Worm (Caenorhabditis elegans) whole organism, young adult: ENCODE results near the gene sdc-2.

ENCODE experiments used
- B0336.3 ChIP-seq: fragments of 200-800 bp; sonication (Bioruptor generic); IDR thresholded peaks from 2 replicates; pipeline ENCODE4 v1.3.6; 2022; ENCODE audit warnings: missing genetic modification characterization, missing compliant biosample characterization
- atf-7 ChIP-seq: sonication (generic microtip); optimal IDR thresholded peaks from 2 replicates; lab custom pipeline; 2017; ENCODE audit warnings: mild to moderate bottlenecking, missing genetic modification characterization, missing compliant biosample characterization
- attf-6 ChIP-seq: fragments of 200-800 bp; sonication (Bioruptor generic); IDR thresholded peaks from 2 replicates; pipeline ENCODE4 v1.3.6; 2022; ENCODE audit warnings: missing genetic modification reagents, missing genetic modification characterization, missing compliant biosample characterization
- dox-1 ChIP-seq: fragments of 200-800 bp; sonication (Bioruptor generic); IDR thresholded peaks from 2 replicates; pipeline ENCODE4 v1.3.6; 2022; ENCODE audit warnings: missing genetic modification reagents, missing genetic modification characterization, missing compliant biosample characterization
- dpl-1 ChIP-seq: fragments of 150-350 bp; optimal IDR thresholded peaks from 2 replicates; lab custom pipeline; 2014; ENCODE audit warnings: missing biosample characterization, missing genetic modification reagents, missing genetic modification characterization
- sea-2 ChIP-seq: fragments of 200-800 bp; sonication (Bioruptor generic); IDR thresholded peaks from 2 replicates; pipeline ENCODE4 v1.3.6; 2022; ENCODE audit warnings: missing genetic modification characterization, missing compliant biosample characterization

- TF ChIP-seq dpl-1, result no peak
- no peak for TF ChIP-seq sea-2 (GFP tag; lab: Robert Waterston, UW)
- TF ChIP-seq atf-7 (tag; lab: Kevin White, UChicago), result no peak
- TF ChIP-seq attf-6 (GFP tag; lab: Robert Waterston, UW), result no peak
- no peak for TF ChIP-seq dox-1 (GFP tag; lab: Robert Waterston, UW)
- no peak for TF ChIP-seq B0336.3 (GFP tag; lab: Robert Waterston, UW)
These were observed 43.1 kb upstream of the sdc-2 start for ce11 chrX:11479321-11479863.
